Fruit fly (Drosophila melanogaster): Measurements from ENCODE around the gene CG11893.

DNA sequence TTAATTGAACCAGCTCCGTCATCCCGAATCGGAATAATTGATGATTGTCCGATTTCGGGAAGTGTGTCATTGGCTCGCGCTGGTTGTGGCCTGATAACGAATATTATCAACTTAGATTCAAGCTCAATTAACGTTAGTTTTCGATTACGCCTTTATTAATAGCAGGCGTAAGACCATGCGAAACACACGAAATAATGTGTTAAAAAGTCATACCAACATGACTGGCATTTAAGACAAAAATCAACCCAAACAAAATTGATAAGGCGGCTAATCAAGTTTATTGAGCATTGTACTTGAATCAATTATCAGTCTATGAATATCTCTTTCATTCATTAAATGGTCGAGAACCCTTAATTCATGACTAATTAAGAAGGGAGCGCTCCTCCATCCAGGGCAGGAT, 19.5 kb downstream of the CG11893 start:
- TF ChIP-seq CG8478 (optimal IDR thresholded peaks at IDR 0.05), result no peak
- TF ChIP-seq CTCF (optimal IDR thresholded peaks at IDR 0.05), result no peak
